Worm (Caenorhabditis elegans) whole organism, L4/young adult: ENCODE measurements around the gene ZK1128.1.

Experiments
- W03F9.2 ChIP-seq: fragments of 150-350 bp; optimal IDR thresholded peaks from 2 replicates; lab custom pipeline; 2014; ENCODE audit warnings: missing biosample characterization, missing genetic modification characterization
- him-1 ChIP-seq: sonication (generic microtip); optimal IDR thresholded peaks from 2 replicates; lab custom pipeline; 2016; ENCODE audit warnings: missing genotype, missing genetic modification reagents, missing genetic modification characterization, missing compliant biosample characterization

DNA sequence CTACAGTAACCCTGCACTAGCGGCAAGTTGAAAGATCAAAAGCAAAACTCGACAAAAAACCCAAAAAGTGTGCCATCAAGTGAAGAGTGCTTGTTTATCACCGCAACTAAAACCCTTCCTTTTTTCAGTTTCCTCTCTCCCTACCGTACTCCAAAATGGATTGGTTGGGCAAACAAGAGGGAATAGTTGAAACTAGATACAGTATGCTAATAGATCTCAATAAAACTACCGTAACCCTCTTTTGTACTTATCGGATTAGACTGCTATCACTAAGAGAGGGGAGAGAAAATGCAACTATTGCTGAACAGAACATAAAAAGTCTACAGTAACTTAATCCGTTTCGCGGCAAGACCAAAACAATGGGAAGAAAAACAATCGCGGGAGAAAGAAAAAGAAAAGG is 19.2 kb downstream of the ZK1128.1 start:
- no peak for TF ChIP-seq W03F9.2 (tag; lab: Kevin White, UChicago)
- no peak for TF ChIP-seq him-1 (tag; lab: Kevin White, UChicago)
